Worm (Caenorhabditis elegans): ENCODE results near the gene asp-3.
A peak's percentile ranks its signal among the peaks of the same experiment; 100 is the strongest.

asp-3 gene

DNA sequence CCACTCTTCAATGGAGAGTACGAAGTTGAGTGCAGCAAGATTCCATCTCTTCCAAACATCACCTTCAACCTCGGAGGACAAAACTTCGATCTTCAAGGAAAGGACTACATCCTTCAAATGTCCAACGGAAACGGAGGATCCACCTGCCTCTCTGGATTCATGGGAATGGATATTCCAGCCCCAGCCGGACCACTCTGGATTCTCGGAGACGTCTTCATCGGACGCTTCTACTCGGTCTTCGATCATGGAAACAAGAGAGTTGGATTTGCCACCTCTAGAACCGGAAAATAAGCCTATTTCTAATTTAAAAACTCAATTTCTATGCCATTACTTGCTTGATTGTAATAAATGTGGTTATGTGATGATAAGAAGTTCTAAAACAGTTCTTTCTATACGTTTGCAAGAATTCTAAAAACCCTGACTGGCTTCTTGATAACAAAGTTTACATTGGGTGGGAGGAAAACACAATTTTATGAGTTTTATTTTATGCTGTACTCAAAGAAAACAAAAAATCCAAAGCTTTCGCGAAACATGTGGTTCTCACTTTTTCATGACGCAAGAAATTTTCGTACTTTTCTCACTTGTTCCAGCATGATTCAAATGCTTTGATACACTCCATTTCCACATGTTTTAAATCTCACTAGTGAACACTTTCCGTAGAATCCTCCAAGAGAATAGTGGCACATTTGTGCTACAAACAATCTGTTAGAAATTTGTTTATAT lies 1.6 kb downstream of the asp-3 start:
- TF ChIP-seq klf-2 (GFP tag; conservative IDR thresholded peaks at IDR 0.05) = no peak
- no peak for TF ChIP-seq tab-1 (GFP tag; IDR thresholded peaks at IDR 0.05)
- TF ChIP-seq ztf-23 (GFP tag; IDR thresholded peaks at IDR 0.05) = no peak
- TF ChIP-seq flt-1 (GFP tag; IDR thresholded peaks at IDR 0.05) = no peak
- no peak for TF ChIP-seq T22C8.4 (GFP tag; IDR thresholded peaks at IDR 0.05)
- TF ChIP-seq med-1 (GFP tag; optimal IDR thresholded peaks at IDR 0.05; ENCODE audit: insufficient read depth) = no peak
- no peak for TF ChIP-seq ztf-29 (GFP tag; IDR thresholded peaks at IDR 0.05)
- TF ChIP-seq cog-1 (tag; optimal IDR thresholded peaks at IDR 0.05) = no peak
- no peak for TF ChIP-seq ref-1 (GFP tag; conservative IDR thresholded peaks at IDR 0.05)

ce11 chrX:6795843-6796521 lies 5.1 kb downstream of the asp-3 start:
- TF ChIP-seq cog-1 (tag; optimal IDR thresholded peaks at IDR 0.05) (no peak), ref-1 (GFP tag; conservative IDR thresholded peaks at IDR 0.05) (no peak), tab-1 (GFP tag; IDR thresholded peaks at IDR 0.05) (no peak), ztf-29 (GFP tag; IDR thresholded peaks at IDR 0.05) (no peak), klf-2 (GFP tag; conservative IDR thresholded peaks at IDR 0.05) (no peak), flt-1 (GFP tag; IDR thresholded peaks at IDR 0.05) (no peak)

ce11 chrX:6799776-6800175 lies 8.9 kb downstream of the asp-3 start, which contains the start of gene M03A8.3:
Gene M03A8.3, plus strand, starts transcription at chrX:6800053.
- TF ChIP-seq ztf-29 (GFP tag; IDR thresholded peaks at IDR 0.05) = no peak
- no peak for TF ChIP-seq cog-1 (tag; optimal IDR thresholded peaks at IDR 0.05)
- no peak for TF ChIP-seq tab-1 (GFP tag; IDR thresholded peaks at IDR 0.05)
- TF ChIP-seq flt-1 (GFP tag; IDR thresholded peaks at IDR 0.05) = no peak
- TF ChIP-seq ref-1 (GFP tag; conservative IDR thresholded peaks at IDR 0.05) = no peak
- no peak for TF ChIP-seq klf-2 (GFP tag; conservative IDR thresholded peaks at IDR 0.05)
- no peak for TF ChIP-seq T22C8.4 (GFP tag; IDR thresholded peaks at IDR 0.05)
- no peak for TF ChIP-seq med-1 (GFP tag; optimal IDR thresholded peaks at IDR 0.05; ENCODE audit: insufficient read depth)
- TF ChIP-seq ztf-23 (GFP tag; IDR thresholded peaks at IDR 0.05) = no peak

DNA sequence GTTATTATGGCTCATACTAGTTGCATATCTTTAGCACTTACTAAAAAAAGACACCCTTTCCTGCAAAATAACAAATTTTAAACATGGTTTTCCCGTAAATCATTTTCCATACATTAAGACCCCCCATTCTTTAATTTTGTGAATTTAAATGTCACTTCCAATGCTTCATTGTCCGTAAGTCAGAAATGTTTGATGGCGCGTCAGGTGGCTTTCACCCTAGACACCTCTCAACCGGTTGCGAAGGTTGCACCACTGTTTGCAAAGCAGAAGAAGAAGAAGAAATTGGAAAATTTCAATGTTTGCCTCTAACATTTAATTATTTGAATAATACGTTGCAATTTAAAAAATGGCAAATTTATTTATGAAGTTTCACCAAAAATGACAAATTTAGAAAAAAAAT lies 10.7 kb downstream of the asp-3 start:
- TF ChIP-seq cog-1 (tag; optimal IDR thresholded peaks at IDR 0.05) (no peak), tab-1 (GFP tag; IDR thresholded peaks at IDR 0.05) (no peak), flt-1 (GFP tag; IDR thresholded peaks at IDR 0.05) (no peak)

ce11 chrX:6804405-6804804 lies 13.5 kb downstream of the asp-3 start:
- no peak for TF ChIP-seq ztf-29 (GFP tag; IDR thresholded peaks at IDR 0.05)
- no peak for TF ChIP-seq med-1 (GFP tag; optimal IDR thresholded peaks at IDR 0.05; ENCODE audit: insufficient read depth)
- TF ChIP-seq cog-1 (tag; optimal IDR thresholded peaks at IDR 0.05) = no peak
- TF ChIP-seq klf-2 (GFP tag; conservative IDR thresholded peaks at IDR 0.05) = no peak
- no peak for TF ChIP-seq ref-1 (GFP tag; conservative IDR thresholded peaks at IDR 0.05)
- TF ChIP-seq flt-1 (GFP tag; IDR thresholded peaks at IDR 0.05) = no peak
- TF ChIP-seq T22C8.4 (GFP tag; IDR thresholded peaks at IDR 0.05) = no peak
- no peak for TF ChIP-seq ztf-23 (GFP tag; IDR thresholded peaks at IDR 0.05)
- TF ChIP-seq tab-1 (GFP tag; IDR thresholded peaks at IDR 0.05) = no peak

ce11 chrX:6804857-6805256 lies 14.0 kb downstream of the asp-3 start:
- no peak for TF ChIP-seq T22C8.4 (GFP tag; IDR thresholded peaks at IDR 0.05)
- no peak for TF ChIP-seq klf-2 (GFP tag; conservative IDR thresholded peaks at IDR 0.05)
- TF ChIP-seq cog-1 (tag; optimal IDR thresholded peaks at IDR 0.05) = no peak
- no peak for TF ChIP-seq flt-1 (GFP tag; IDR thresholded peaks at IDR 0.05)
- TF ChIP-seq ztf-29 (GFP tag; IDR thresholded peaks at IDR 0.05) = no peak
- no peak for TF ChIP-seq tab-1 (GFP tag; IDR thresholded peaks at IDR 0.05)
- no peak for TF ChIP-seq ref-1 (GFP tag; conservative IDR thresholded peaks at IDR 0.05)
- TF ChIP-seq med-1 (GFP tag; optimal IDR thresholded peaks at IDR 0.05; ENCODE audit: insufficient read depth) = no peak

- no peak for TF ChIP-seq T22C8.4 (GFP tag; IDR thresholded peaks at IDR 0.05)
- TF ChIP-seq ztf-29 (GFP tag; IDR thresholded peaks at IDR 0.05) = no peak
- no peak for TF ChIP-seq med-1 (GFP tag; optimal IDR thresholded peaks at IDR 0.05; ENCODE audit: insufficient read depth)
- no peak for TF ChIP-seq ref-1 (GFP tag; conservative IDR thresholded peaks at IDR 0.05)
- no peak for TF ChIP-seq tab-1 (GFP tag; IDR thresholded peaks at IDR 0.05)
These were observed 14.6 kb downstream of the asp-3 start for ce11 chrX:6805427-6805826.

- TF ChIP-seq flt-1 (GFP tag; IDR thresholded peaks at IDR 0.05) = no peak
- 0 out of 2 replicates have a peak, but pooled peaks have one; percentile 35 for TF ChIP-seq tab-1 (GFP tag; IDR thresholded peaks at IDR 0.05)
- no peak for TF ChIP-seq ref-1 (GFP tag; conservative IDR thresholded peaks at IDR 0.05)
- no peak for TF ChIP-seq cog-1 (tag; optimal IDR thresholded peaks at IDR 0.05)
- TF ChIP-seq med-1 (GFP tag; optimal IDR thresholded peaks at IDR 0.05; ENCODE audit: insufficient read depth) = no peak
- TF ChIP-seq T22C8.4 (GFP tag; IDR thresholded peaks at IDR 0.05) = no peak
- no peak for TF ChIP-seq ztf-29 (GFP tag; IDR thresholded peaks at IDR 0.05)
- no peak for TF ChIP-seq klf-2 (GFP tag; conservative IDR thresholded peaks at IDR 0.05)
These were observed 15.6 kb downstream of the asp-3 start, which contains the start of gene atg-2 for ce11 chrX:6806463-6806862. Gene atg-2, plus strand, starts transcription at chrX:6806763.

ce11 chrX:6807137-6807861 lies 16.4 kb downstream of the asp-3 start:
- TF ChIP-seq ref-1 (GFP tag; conservative IDR thresholded peaks at IDR 0.05) = no peak
- no peak for TF ChIP-seq cog-1 (tag; optimal IDR thresholded peaks at IDR 0.05)
- no peak for TF ChIP-seq ztf-29 (GFP tag; IDR thresholded peaks at IDR 0.05)
- TF ChIP-seq tab-1 (GFP tag; IDR thresholded peaks at IDR 0.05) = no peak
- TF ChIP-seq ztf-23 (GFP tag; IDR thresholded peaks at IDR 0.05) = no peak
- TF ChIP-seq klf-2 (GFP tag; conservative IDR thresholded peaks at IDR 0.05) = no peak
- TF ChIP-seq T22C8.4 (GFP tag; IDR thresholded peaks at IDR 0.05) = no peak
- TF ChIP-seq flt-1 (GFP tag; IDR thresholded peaks at IDR 0.05) = no peak
- no peak for TF ChIP-seq med-1 (GFP tag; optimal IDR thresholded peaks at IDR 0.05; ENCODE audit: insufficient read depth)

Measured in whole organism, midembryonic.